Worm (Caenorhabditis elegans) whole organism, L1 larva: ENCODE data around the gene acsd-1.

ENCODE experiments used
- fkh-8 ChIP-seq: sonication (generic microtip); optimal IDR thresholded peaks from 2 replicates; lab custom pipeline; 2016; ENCODE audit warnings: mild to moderate bottlenecking, missing genetic modification characterization, missing compliant biosample characterization
- hlh-17 ChIP-seq: fragments of 200-800 bp; sonication (Bioruptor generic); optimal IDR thresholded peaks from 2 replicates; lab custom pipeline; 2018; ENCODE audit warnings: missing genetic modification characterization, mild to moderate bottlenecking, missing compliant biosample characterization, moderate library complexity, borderline replicate concordance
- jun-1 ChIP-seq: fragments of 150-350 bp; optimal IDR thresholded peaks from 2 replicates; lab custom pipeline; 2014; ENCODE audit warnings: missing biosample characterization, missing genetic modification reagents, missing genetic modification characterization
- lin-15B ChIP-seq: fragments of 150-350 bp; sonication (generic microtip); optimal IDR thresholded peaks from 3 replicates; lab custom pipeline; 2014; ENCODE audit warnings: missing biosample characterization, missing genetic modification characterization
- nhr-19 ChIP-seq: fragments of 200-800 bp; sonication (Bioruptor generic); conservative IDR thresholded peaks from 2 replicates; pipeline ENCODE4 v1.3.6; 2022; ENCODE audit warnings: missing genetic modification characterization, missing compliant biosample characterization
- nhr-237 ChIP-seq: fragments of 150-350 bp; optimal IDR thresholded peaks from 2 replicates; lab custom pipeline; 2014; ENCODE audit warnings: missing biosample characterization, missing genetic modification characterization
- nhr-47 ChIP-seq: sonication (generic microtip); optimal IDR thresholded peaks from 2 replicates; lab custom pipeline; 2016; ENCODE audit warnings: mild to moderate bottlenecking, missing genetic modification characterization, moderate library complexity, missing compliant biosample characterization
- tbx-2 ChIP-seq: sonication (generic microtip); optimal IDR thresholded peaks from 2 replicates; lab custom pipeline; 2016; ENCODE audit warnings: missing genetic modification characterization, missing compliant biosample characterization
- unc-86 ChIP-seq: sonication (generic microtip); optimal IDR thresholded peaks from 2 replicates; lab custom pipeline; 2016; ENCODE audit warnings: missing genetic modification characterization, missing compliant biosample characterization

DNA sequence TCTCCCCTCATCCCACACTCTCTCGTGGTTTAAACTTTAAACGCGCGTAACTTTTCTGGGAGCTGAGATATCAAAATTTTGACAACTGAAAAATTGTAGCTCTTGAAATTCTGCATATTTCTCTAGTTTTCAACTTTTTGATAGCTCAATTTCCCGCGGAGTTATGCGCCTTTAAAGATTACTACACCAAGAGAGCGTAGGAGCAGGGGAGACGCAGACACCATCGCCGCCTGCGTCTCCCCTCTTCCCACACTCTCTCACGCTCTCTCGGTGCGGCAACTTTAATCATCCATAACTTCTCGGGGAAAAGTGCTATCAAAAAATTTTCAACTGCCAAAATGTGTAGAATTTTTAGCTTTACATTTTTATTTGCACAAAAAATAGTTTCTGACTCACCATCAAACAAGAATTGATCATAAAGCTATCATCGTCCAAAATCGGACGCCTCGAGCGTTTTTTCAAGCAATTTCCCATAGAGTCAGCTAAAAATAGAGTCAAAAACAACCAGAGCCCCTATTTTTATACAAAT is 59.9 kb downstream of the acsd-1 start, which contains the start of gene eak-3:
- TF ChIP-seq lin-15B (tag; lab: Kevin White, UChicago) = no peak
- TF ChIP-seq nhr-47 (tag; lab: Kevin White, UChicago) = no peak
- TF ChIP-seq nhr-237 (tag; lab: Kevin White, UChicago) = no peak
- no peak for TF ChIP-seq jun-1 (tag; lab: Kevin White, UChicago)
- no peak for TF ChIP-seq tbx-2
- TF ChIP-seq hlh-17 (GFP tag; lab: Kevin White, UChicago) = no peak
- no peak for TF ChIP-seq nhr-19
- TF ChIP-seq unc-86 (tag; lab: Kevin White, UChicago) = no peak
- no peak for TF ChIP-seq fkh-8 (tag; lab: Kevin White, UChicago)
